Worm (Caenorhabditis elegans) whole organism, mixed stage, embryonic: ENCODE results near the gene slc-25A21.

Experiments
- bed-3 ChIP-seq: fragments of 200-800 bp; sonication (Bioruptor generic); optimal IDR thresholded peaks from 3 replicates; lab custom pipeline; 2018; ENCODE audit warnings: mild to moderate bottlenecking, missing genetic modification characterization, moderate library complexity, missing compliant biosample characterization
- ceh-39 ChIP-seq: fragments of 150-350 bp; optimal IDR thresholded peaks from 2 replicates; lab custom pipeline; 2014; ENCODE audit warnings: missing biosample characterization, missing genetic modification characterization
- ceh-43 ChIP-seq: fragments of 200-800 bp; sonication (Bioruptor generic); optimal IDR thresholded peaks from 2 replicates; lab custom pipeline; 2018; ENCODE audit warnings: mild to moderate bottlenecking, missing genetic modification characterization, moderate library complexity, missing compliant biosample characterization
- ceh-83 ChIP-seq: fragments of 200-800 bp; sonication (Bioruptor generic); optimal IDR thresholded peaks from 2 replicates; lab custom pipeline; 2018; ENCODE audit warnings: mild to moderate bottlenecking, missing genetic modification characterization, missing compliant biosample characterization
- ces-1 ChIP-seq: fragments of 150-350 bp; optimal IDR thresholded peaks from 2 replicates; lab custom pipeline; 2014; ENCODE audit warnings: missing biosample characterization, missing genetic modification reagents, missing genetic modification characterization
- drap-1 ChIP-seq: fragments of 200-800 bp; sonication (Bioruptor generic); optimal IDR thresholded peaks from 3 replicates; lab custom pipeline; 2018; ENCODE audit warnings: mild to moderate bottlenecking, missing genetic modification characterization, missing compliant biosample characterization
- elt-1 ChIP-seq: sonication (generic microtip); optimal IDR thresholded peaks from 2 replicates; lab custom pipeline; 2017; ENCODE audit warnings: missing genetic modification characterization, mild to moderate bottlenecking, missing compliant biosample characterization, antibody characterized with exemption, moderate library complexity, borderline replicate concordance; ENCODE audit not compliant: insufficient read depth
- flh-1 ChIP-seq: fragments of 200-800 bp; sonication (Bioruptor generic); optimal IDR thresholded peaks from 2 replicates; lab custom pipeline; 2018; ENCODE audit warnings: mild to moderate bottlenecking, missing genetic modification characterization, moderate library complexity, missing compliant biosample characterization
- ham-2 ChIP-seq: fragments of 200-800 bp; sonication (Bioruptor generic); optimal IDR thresholded peaks from 2 replicates; lab custom pipeline; 2018; ENCODE audit warnings: mild to moderate bottlenecking, missing genetic modification characterization, missing compliant biosample characterization
- lin-32 ChIP-seq: fragments of 200-800 bp; sonication (Bioruptor generic); optimal IDR thresholded peaks from 2 replicates; lab custom pipeline; 2018; ENCODE audit warnings: mild to moderate bottlenecking, missing genetic modification characterization, missing compliant biosample characterization
- mab-5 ChIP-seq: fragments of 150-350 bp; optimal IDR thresholded peaks from 2 replicates; lab custom pipeline; 2014; ENCODE audit warnings: missing biosample characterization, missing genetic modification characterization
- mls-2 ChIP-seq: sonication (generic microtip); optimal IDR thresholded peaks from 2 replicates; lab custom pipeline; 2016; ENCODE audit warnings: mild to moderate bottlenecking, missing genetic modification characterization, moderate library complexity, missing compliant biosample characterization
- nhr-2 ChIP-seq: fragments of 150-350 bp; optimal IDR thresholded peaks from 2 replicates; lab custom pipeline; 2014; ENCODE audit warnings: missing biosample characterization, missing genetic modification characterization
- nhr-237 ChIP-seq: fragments of 150-350 bp; optimal IDR thresholded peaks from 2 replicates; lab custom pipeline; 2014; ENCODE audit warnings: missing biosample characterization, missing genetic modification characterization
- sem-2 ChIP-seq: fragments of 200-800 bp; sonication (Bioruptor generic); optimal IDR thresholded peaks from 2 replicates; lab custom pipeline; 2018; ENCODE audit warnings: mild to moderate bottlenecking, missing genetic modification characterization, missing compliant biosample characterization
- snpc-4 ChIP-seq: fragments of 150-350 bp; optimal IDR thresholded peaks from 2 replicates; lab custom pipeline; 2014; ENCODE audit warnings: missing biosample characterization, missing genetic modification characterization
- unc-120 ChIP-seq: sonication (generic microtip); optimal IDR thresholded peaks from 2 replicates; lab custom pipeline; 2017; ENCODE audit warnings: missing genetic modification characterization, missing compliant biosample characterization; ENCODE audit not compliant: poor library complexity, severe bottlenecking
- unc-39 ChIP-seq: fragments of 150-350 bp; optimal IDR thresholded peaks from 2 replicates; lab custom pipeline; 2014; ENCODE audit warnings: missing biosample characterization, missing genetic modification characterization
- unc-62 ChIP-seq: fragments of 150-350 bp; optimal IDR thresholded peaks from 2 replicates; lab custom pipeline; 2014; ENCODE audit warnings: missing biosample characterization, missing genetic modification reagents, missing genetic modification characterization

slc-25A21 gene

ce11 chrX:16240626-16241025 lies 51.0 kb downstream of the slc-25A21 start:
- no peak for TF ChIP-seq ham-2 (GFP tag; lab: Kevin White, UChicago)
- TF ChIP-seq ces-1 (GFP tag; lab: Kevin White, UChicago) = no peak
- TF ChIP-seq ceh-39 (tag; lab: Kevin White, UChicago) = peak; percentile 92

ce11 chrX:16243129-16243528 lies 53.5 kb downstream of the slc-25A21 start:
- TF ChIP-seq unc-39 (no peak), unc-62 (GFP tag; lab: Kevin White, UChicago) (no peak), sem-2 (GFP tag; lab: Kevin White, UChicago) (no peak), nhr-2 (tag; lab: Kevin White, UChicago) (no peak), bed-3 (GFP tag; lab: Kevin White, UChicago) (no peak), drap-1 (no peak), mls-2 (no peak), ceh-43 (GFP tag; lab: Kevin White, UChicago) (no peak), unc-120 (no peak), ceh-83 (GFP tag; lab: Kevin White, UChicago) (no peak), lin-32 (no peak), elt-1 (tag; lab: Kevin White, UChicago) (no peak), nhr-237 (no peak), mab-5 (tag; lab: Kevin White, UChicago) (no peak), snpc-4 (no peak), flh-1 (no peak)
